Worm (Caenorhabditis elegans): ENCODE data around the gene pals-17.

- TF ChIP-seq lsy-2 (tag; optimal IDR thresholded peaks at IDR 0.05) (peak; percentile 63), nhr-12 (tag; optimal IDR thresholded peaks at IDR 0.05) (no peak), ces-1 (GFP tag; optimal IDR thresholded peaks at IDR 0.05) (peak; percentile 7), pha-4 (tag; optimal IDR thresholded peaks at IDR 0.05) (no peak), elt-1 (tag; optimal IDR thresholded peaks at IDR 0.05; ENCODE audit: borderline replicate concordance, insufficient read depth) (no peak), sptf-1 (tag; optimal IDR thresholded peaks at IDR 0.05) (peak; percentile 85), cnd-1 (tag; optimal IDR thresholded peaks at IDR 0.05) (peak; percentile 36), flh-1 (GFP tag; optimal IDR thresholded peaks at IDR 0.05) (peak; percentile 30), ceh-43 (GFP tag; optimal IDR thresholded peaks at IDR 0.05) (peak; percentile 14), nhr-76 (tag; optimal IDR thresholded peaks at IDR 0.05) (no peak), unc-62 (GFP tag; optimal IDR thresholded peaks at IDR 0.05) (no peak)
Observed at ce11 chrIII:1424305-1424704, 32.7 kb upstream of the pals-17 start.

Measured in whole organism, mixed stage, embryonic.